Worm (Caenorhabditis elegans): Measurements from ENCODE around the gene lron-10.

lron-10 gene

DNA sequence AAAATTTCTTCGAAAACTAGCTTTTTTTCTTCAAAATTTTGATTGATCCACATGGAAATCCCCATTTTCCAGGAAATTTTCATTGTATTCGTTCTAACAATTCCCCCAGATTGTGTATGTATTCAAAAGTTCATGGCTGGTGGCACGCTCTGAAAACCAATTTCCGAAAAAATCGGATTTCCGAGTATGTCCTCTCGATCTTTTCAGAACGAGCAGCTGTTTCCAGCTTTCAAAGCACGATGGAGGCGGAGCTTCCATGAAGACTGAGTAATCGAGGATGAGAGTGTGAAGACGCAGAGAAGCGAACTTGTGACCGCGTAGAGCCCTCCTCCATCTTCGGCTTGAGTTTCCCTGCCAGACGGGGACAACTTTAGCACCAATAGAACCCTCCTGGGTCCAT lies 16.8 kb downstream of the lron-10 start:
- TF ChIP-seq him-1 (tag; optimal IDR thresholded peaks at IDR 0.05): no peak
- TF ChIP-seq dao-5 (tag; optimal IDR thresholded peaks at IDR 0.05): no peak
- no peak for TF ChIP-seq W03F9.2 (tag; optimal IDR thresholded peaks at IDR 0.05)

DNA sequence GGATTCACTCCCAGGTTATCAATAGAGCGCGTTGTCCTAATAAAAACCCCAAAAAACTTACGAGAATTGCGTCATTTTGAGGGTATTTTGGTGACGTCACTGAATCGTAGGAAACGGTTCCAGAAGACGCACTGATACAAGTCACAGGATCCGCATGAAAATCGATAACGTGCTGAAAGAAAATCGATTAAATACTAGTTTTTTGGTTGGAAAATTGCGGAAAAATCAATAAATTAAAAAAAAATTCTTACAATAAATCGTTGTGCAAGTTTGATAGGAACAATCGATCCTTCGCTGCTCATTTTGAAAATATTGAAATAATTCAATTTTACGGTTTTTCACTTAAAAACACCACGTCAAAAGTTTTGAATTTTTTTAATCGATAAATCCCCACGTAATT lies 17.9 kb downstream of the lron-10 start, which contains the start of gene Y39A1A.2:
Gene Y39A1A.2 (minus strand): TSS at position 319 of the 400 bp plus-strand sequence.
- TF ChIP-seq dao-5 (tag; optimal IDR thresholded peaks at IDR 0.05) (no peak), W03F9.2 (tag; optimal IDR thresholded peaks at IDR 0.05) (no peak), him-1 (tag; optimal IDR thresholded peaks at IDR 0.05) (no peak)

DNA sequence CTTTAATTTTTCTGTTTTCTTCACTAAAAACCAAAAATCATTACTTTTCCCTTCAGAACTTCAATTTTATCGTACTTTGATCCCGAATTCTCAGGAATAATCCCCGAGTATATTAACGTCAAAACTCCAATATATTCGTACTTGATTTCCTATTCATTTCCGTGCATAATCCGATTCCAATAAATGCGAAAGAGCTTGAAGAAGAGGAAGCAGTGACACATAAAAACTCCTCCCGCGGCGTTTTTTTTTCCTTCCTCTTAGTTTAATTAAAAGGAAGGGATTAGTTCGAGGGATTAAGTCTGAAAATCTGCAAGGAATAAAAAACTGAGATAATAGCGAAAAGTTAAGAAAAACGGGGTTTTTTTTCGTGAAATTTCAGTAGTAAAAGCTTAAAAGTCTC lies 20.3 kb downstream of the lron-10 start:
- TF ChIP-seq dao-5 (tag; optimal IDR thresholded peaks at IDR 0.05): no peak
- no peak for TF ChIP-seq him-1 (tag; optimal IDR thresholded peaks at IDR 0.05)
- TF ChIP-seq W03F9.2 (tag; optimal IDR thresholded peaks at IDR 0.05): no peak

DNA sequence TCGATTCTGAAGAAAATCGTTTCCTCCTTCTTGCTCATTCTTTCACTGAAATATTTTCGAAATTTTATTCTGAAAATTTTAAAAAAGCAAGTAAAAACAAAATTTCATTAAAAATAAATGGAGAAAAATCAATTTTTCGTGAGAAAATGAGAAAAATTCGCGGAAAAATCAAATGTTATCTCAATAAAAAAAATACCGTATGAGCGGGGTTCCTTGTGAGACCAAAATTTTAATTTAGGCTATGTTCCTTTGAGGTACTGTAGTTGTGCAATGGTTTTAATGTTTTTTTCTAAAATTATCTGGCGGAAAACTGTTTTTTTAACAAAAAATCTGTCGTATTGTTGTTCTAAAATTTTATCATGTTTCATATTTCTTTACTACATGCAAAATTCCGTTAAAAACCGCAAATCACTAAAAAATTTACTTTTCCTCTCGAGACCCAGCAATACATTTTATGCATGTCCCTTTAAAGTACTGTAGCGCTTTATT lies 21.0 kb downstream of the lron-10 start, which contains the start of gene epg-6:
Gene epg-6 (minus strand): TSS at position 51 of the 489 bp plus-strand sequence.
- TF ChIP-seq W03F9.2 (tag; optimal IDR thresholded peaks at IDR 0.05) (peak; percentile 7), dao-5 (tag; optimal IDR thresholded peaks at IDR 0.05) (no peak)

DNA sequence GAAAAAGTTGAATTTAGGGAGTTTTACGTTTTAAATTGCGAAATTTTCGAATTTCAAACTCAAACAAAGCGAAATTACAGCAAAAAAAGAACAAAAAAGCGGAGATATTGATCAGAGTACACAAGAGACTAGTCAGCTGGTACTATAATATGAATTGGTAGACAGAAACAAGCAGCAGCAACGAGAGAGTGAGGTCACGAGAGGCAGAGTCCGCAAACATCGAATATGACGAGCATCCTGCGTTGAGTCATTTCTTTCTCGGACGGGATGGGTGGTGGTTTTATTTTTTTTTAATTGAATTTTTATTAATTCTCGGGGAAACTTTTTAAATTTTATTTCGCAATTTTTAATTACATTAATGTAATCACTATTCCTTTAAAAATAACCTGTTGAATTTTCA lies 21.5 kb downstream of the lron-10 start:
- TF ChIP-seq dao-5 (tag; optimal IDR thresholded peaks at IDR 0.05) (no peak), W03F9.2 (tag; optimal IDR thresholded peaks at IDR 0.05) (peak; percentile 87)

DNA sequence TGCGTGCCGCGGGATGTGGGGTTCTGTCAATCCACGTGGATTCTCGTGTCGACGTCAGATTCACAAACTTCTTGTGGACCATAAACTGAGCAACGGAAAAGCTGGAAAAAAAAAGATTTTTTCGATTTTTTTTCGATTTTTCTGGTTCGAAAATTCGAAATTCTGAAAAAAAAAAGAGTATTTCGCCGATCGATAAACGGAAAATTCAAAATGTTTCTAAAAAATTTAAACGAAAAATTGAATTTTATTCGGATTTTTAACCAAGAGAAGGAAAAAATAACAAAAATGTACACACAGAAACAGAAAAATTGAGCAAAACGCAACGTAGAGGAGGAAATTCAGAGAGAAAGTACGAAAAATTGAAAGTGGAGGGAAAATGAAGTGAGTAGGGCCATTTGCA lies 24.8 kb downstream of the lron-10 start, which contains the start of gene Y39A1A.3:
Gene Y39A1A.3 (minus strand): TSS at position 101 of the 400 bp plus-strand sequence.
- TF ChIP-seq dao-5 (tag; optimal IDR thresholded peaks at IDR 0.05) (no peak), him-1 (tag; optimal IDR thresholded peaks at IDR 0.05) (no peak), W03F9.2 (tag; optimal IDR thresholded peaks at IDR 0.05) (no peak)

DNA sequence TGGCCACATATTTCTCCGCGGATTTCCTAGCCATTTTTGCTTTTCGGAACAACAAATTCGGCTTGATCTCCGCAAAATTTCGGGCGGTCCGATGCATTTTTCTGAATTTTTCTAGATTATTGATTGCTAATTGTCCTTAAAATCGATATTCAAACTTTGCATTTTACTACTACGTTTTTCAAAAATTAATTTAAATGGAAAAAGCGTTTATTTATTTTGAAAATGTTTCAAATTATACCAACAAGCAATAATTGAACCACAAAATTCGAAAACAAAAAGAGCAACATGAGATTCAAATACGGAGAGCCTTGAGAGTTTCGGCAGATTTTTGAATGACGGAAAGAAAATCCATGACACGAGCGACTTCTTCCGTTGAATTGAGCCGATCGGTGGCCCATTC lies 26.1 kb downstream of the lron-10 start, which contains the start of gene Y45F3A.9:
Gene Y45F3A.9 (minus strand): TSS at position 101 of the 400 bp plus-strand sequence.
- TF ChIP-seq dao-5 (tag; optimal IDR thresholded peaks at IDR 0.05) (no peak), him-1 (tag; optimal IDR thresholded peaks at IDR 0.05) (no peak), W03F9.2 (tag; optimal IDR thresholded peaks at IDR 0.05) (no peak)

DNA sequence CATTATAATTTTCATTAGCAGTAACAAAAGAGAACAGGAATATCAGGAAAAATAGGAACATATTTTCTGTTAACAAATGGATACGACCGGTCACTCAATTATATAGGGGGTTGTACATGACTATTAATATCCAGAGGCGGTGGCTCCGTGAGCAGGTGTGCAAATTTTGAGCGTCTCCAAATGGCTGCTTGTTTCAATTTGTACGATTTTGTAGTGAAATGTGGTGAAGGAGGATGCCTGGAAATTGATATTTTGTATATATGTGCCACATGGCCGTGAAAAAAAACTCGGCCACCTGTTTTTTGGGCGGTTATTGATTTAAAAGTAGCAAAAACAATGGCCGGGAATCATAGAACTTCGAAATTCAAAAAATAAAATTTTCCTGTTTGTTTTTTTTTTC lies 28.4 kb downstream of the lron-10 start, which contains the start of gene Y45F3A.8:
Gene Y45F3A.8 (minus strand): TSS at position 101 of the 400 bp plus-strand sequence.
- TF ChIP-seq W03F9.2 (tag; optimal IDR thresholded peaks at IDR 0.05): no peak
- no peak for TF ChIP-seq him-1 (tag; optimal IDR thresholded peaks at IDR 0.05)
- TF ChIP-seq dao-5 (tag; optimal IDR thresholded peaks at IDR 0.05): no peak

DNA sequence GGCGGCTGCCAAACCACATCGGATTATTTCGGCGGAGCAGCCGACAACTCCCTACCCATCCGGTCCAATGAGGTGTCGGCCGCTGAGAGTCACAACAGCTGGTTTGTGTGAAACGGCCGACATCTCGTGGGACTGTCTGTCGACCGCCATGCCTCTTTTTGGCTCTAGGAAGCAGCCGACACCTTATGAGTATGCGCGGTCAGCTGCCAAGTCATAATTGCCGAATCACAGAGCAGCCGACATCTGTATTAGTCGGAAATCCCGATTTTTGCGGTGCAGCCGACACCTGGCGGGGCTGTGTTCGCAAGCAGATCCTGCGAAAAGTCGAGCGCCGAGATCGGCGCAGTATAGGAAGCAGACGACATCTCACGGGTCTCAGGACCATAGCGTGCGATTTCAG lies 29.1 kb downstream of the lron-10 start:
- TF ChIP-seq W03F9.2 (tag; optimal IDR thresholded peaks at IDR 0.05): no peak
- no peak for TF ChIP-seq him-1 (tag; optimal IDR thresholded peaks at IDR 0.05)
- TF ChIP-seq dao-5 (tag; optimal IDR thresholded peaks at IDR 0.05): no peak

DNA sequence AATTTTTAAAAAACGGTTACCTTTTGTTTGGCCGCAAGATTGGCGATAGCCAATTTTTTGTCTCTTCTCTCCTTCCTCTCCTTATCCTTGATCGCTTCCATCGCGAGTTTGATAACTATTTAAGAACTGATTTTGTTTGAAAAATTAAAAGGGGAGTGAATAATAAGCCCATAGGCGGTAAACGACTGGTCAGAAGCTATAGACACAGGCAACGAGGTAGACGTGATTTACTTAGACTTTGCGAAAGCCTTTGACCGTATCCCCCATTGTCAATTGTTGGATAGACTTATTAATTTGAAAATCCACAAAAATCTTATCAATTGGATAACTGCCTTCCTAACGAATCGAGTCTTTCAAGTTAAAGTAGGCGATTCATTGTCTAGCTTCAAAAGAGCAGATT lies 34.9 kb downstream of the lron-10 start, which contains the start of gene Y45F3A.5:
Gene Y45F3A.5 (minus strand): TSS at position 101 of the 400 bp plus-strand sequence.
- no peak for TF ChIP-seq him-1 (tag; optimal IDR thresholded peaks at IDR 0.05)

DNA sequence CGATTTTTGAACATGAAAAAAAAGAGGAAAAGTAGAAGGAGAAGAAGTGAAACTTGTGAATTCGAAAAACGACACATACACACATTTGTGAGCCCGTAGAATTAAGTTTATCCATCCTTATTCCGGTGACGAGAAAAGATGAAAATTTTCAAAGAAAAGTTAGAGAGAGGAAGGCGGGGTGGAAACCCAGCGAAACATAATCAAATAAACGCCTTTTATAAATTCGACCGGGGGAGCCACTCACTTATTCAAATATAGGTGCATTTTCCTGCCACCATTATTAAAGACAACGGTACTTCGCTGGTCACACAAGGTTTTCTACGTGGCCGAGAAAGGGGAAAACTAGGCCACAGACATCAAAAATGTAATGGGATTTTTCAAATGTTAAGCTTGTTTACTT lies 37.7 kb downstream of the lron-10 start:
- no peak for TF ChIP-seq dao-5 (tag; optimal IDR thresholded peaks at IDR 0.05)
- no peak for TF ChIP-seq him-1 (tag; optimal IDR thresholded peaks at IDR 0.05)
- no peak for TF ChIP-seq W03F9.2 (tag; optimal IDR thresholded peaks at IDR 0.05)

DNA sequence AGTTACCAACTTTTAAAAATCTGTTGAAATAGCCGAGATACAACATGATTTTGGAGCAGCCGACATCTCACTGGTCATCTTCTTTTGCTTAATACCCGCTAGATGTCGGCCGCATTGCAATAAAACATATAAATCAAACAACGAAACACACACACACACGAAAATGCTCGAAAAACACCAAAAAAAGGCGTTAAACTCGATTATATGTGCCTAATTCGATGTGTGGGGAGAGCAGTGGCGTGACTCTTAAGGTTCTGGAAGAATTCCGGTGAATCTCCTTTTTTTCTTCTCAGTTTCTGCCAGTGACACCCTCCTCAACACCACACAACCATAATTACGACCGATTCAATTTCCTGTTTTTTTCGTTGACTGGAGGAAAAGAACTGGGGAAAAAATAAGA lies 41.0 kb downstream of the lron-10 start:
- no peak for TF ChIP-seq him-1 (tag; optimal IDR thresholded peaks at IDR 0.05)
- no peak for TF ChIP-seq W03F9.2 (tag; optimal IDR thresholded peaks at IDR 0.05)

DNA sequence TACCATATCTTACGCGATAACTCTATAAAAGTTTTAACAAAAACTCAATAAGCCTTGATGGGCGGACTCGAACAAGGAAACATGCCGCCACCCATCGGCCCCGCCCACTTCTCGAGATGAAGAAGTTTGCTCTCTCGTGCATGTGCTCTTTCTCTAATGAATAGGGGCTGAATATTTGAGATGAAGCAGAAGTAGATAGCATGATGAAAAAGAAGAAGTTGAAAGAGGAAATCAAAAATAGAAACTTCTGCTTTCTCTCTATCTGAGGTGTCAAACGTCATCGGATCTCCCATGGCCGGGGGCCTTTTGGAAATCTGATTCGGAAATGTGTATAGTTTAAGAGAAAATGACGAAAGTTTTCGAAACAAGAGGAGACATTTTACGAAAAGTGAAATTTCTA lies 42.3 kb downstream of the lron-10 start:
- TF ChIP-seq dao-5 (tag; optimal IDR thresholded peaks at IDR 0.05) (no peak), him-1 (tag; optimal IDR thresholded peaks at IDR 0.05) (no peak), W03F9.2 (tag; optimal IDR thresholded peaks at IDR 0.05) (no peak)

DNA sequence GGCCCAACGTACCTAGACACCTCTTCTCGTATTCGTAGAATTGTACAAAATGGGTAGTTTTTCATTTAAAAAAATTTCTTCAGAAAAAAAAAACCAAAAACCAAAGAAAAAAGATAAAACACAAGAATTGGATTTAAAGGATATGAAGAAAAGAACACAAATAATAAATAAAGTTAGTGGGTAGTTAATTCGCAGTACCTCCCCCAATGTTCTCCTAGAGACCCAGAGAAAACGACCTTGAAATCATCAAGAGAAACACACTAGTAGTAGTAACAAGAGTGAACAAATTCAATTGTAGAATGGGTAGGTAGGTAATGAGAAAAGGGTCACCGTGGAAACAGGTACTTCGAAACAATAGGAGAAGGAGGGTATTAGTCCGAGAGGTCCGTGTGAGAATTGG lies 43.4 kb downstream of the lron-10 start:
- TF ChIP-seq dao-5 (tag; optimal IDR thresholded peaks at IDR 0.05) (no peak), him-1 (tag; optimal IDR thresholded peaks at IDR 0.05) (no peak), W03F9.2 (tag; optimal IDR thresholded peaks at IDR 0.05) (no peak)

DNA sequence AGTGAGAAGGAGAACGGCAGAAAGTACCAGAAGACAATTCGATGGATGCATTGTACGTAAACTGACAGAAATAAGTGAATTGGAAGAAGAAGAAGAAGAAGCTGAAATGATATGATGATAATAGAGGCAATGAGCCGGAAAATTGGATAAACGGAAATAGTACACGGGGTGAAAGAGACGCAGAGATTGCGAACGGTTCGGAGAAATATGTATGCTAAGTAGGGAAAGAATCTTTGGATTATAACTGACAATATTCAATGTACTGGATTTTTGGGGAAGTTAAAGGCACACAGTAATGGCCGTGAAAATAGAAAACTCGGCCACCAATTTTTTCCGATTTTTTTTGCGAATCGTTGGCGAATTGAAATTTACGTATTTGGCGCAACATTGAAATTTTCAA lies 45.8 kb downstream of the lron-10 start, which contains the start of gene Y45F3A.4:
Gene Y45F3A.4 (minus strand): TSS at position 101 of the 400 bp plus-strand sequence.
- TF ChIP-seq dao-5 (tag; optimal IDR thresholded peaks at IDR 0.05): no peak
- TF ChIP-seq W03F9.2 (tag; optimal IDR thresholded peaks at IDR 0.05): no peak
- no peak for TF ChIP-seq him-1 (tag; optimal IDR thresholded peaks at IDR 0.05)

Measured in whole organism, L4/young adult.